Worm (Caenorhabditis elegans): ENCODE results near the gene Y45F3A.8.

DNA sequence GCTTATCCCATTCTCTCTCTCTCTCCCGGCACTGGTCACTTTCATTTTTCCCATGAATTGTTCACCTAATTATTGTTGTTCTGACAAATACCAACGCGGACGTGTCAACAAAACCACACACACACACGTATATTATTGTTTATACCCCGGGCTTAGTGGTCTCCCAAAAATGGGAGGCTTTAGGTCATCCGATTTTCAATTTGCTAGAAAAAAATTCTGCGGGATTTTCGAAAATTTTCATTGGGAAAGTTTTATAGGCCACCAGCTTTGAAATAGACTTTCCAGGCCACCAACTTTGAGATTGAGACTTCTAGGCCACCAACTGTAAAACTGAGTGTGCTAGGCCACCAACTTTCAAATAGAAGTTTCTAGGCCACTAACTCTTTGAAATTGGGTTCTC, 45.3 kb upstream of the Y45F3A.8 start:
- TF ChIP-seq chd-7 (tag; optimal IDR thresholded peaks at IDR 0.05) (no peak), F49E8.2 (tag; optimal IDR thresholded peaks at IDR 0.05; ENCODE audit: insufficient read depth) (no peak), sea-2 (GFP tag; IDR thresholded peaks at IDR 0.05) (no peak), let-607 (tag; optimal IDR thresholded peaks at IDR 0.05) (no peak), snpc-4 (GFP tag; optimal IDR thresholded peaks at IDR 0.05) (no peak), snpc-4 (tag; optimal IDR thresholded peaks at IDR 0.05) (no peak), unc-130 (GFP tag; optimal IDR thresholded peaks at IDR 0.05) (no peak), madf-8 (GFP tag; conservative IDR thresholded peaks at IDR 0.05) (no peak), sdz-38 (tag; optimal IDR thresholded peaks at IDR 0.05) (no peak), C17E4.6 (GFP tag; IDR thresholded peaks at IDR 0.05) (no peak), hsf-1 (GFP tag; IDR thresholded peaks at IDR 0.05) (no peak), ets-4 (GFP tag; optimal IDR thresholded peaks at IDR 0.05) (no peak)

All from whole organism, young adult.